Worm (Caenorhabditis elegans) whole organism, L3 larva: ENCODE measurements around the gene rab-37.

Source experiments
- ama-1 ChIP-seq: fragments of 150-350 bp; optimal IDR thresholded peaks from 2 replicates; lab custom pipeline; 2018
- ceh-82 ChIP-seq: fragments of 150-350 bp; optimal IDR thresholded peaks from 2 replicates; lab custom pipeline; 2014; ENCODE audit warnings: missing biosample characterization, missing genetic modification characterization
- jun-1 ChIP-seq: fragments of 150-350 bp; optimal IDR thresholded peaks from 2 replicates; lab custom pipeline; 2014; ENCODE audit warnings: missing biosample characterization, missing genetic modification reagents, missing genetic modification characterization
- nhr-11 ChIP-seq: fragments of 150-350 bp; optimal IDR thresholded peaks from 2 replicates; lab custom pipeline; 2014; ENCODE audit warnings: missing biosample characterization, missing genetic modification characterization
- nhr-12 ChIP-seq: fragments of 150-350 bp; optimal IDR thresholded peaks from 2 replicates; lab custom pipeline; 2014; ENCODE audit warnings: missing biosample characterization, missing genetic modification characterization
- pha-4 ChIP-seq: fragments of 150-350 bp; optimal IDR thresholded peaks from 2 replicates; lab custom pipeline; 2014; ENCODE audit warnings: missing biosample characterization, missing genetic modification reagents, missing genetic modification characterization
- zag-1 ChIP-seq: fragments of 150-350 bp; optimal IDR thresholded peaks from 2 replicates; lab custom pipeline; 2014; ENCODE audit warnings: missing biosample characterization, missing genetic modification characterization
- ztf-11 ChIP-seq: fragments of 150-350 bp; optimal IDR thresholded peaks from 2 replicates; lab custom pipeline; 2014; ENCODE audit warnings: missing biosample characterization, missing genetic modification characterization

- no peak for TF ChIP-seq nhr-12 (tag; lab: Kevin White, UChicago)
- TF ChIP-seq zag-1 (tag; lab: Kevin White, UChicago): no peak
- no peak for TF ChIP-seq jun-1 (tag; lab: Kevin White, UChicago)
- no peak for TF ChIP-seq ztf-11
- no peak for TF ChIP-seq pha-4 (tag; lab: Kevin White, UChicago)
- TF ChIP-seq ama-1 (lab: Kevin White, UChicago): no peak
- TF ChIP-seq ceh-82 (tag; lab: Kevin White, UChicago): no peak
- no peak for TF ChIP-seq nhr-11 (tag; lab: Kevin White, UChicago)
Observed at ce11 chrX:4268396-4268795, 32.7 kb upstream of the rab-37 start.
